Fruit fly (Drosophila melanogaster): Measurements from ENCODE around the gene CG5039.

The CG5039 gene

dm6 chr3R:25650417-25650816 is 28.1 kb upstream of the CG5039 start:
- TF ChIP-seq CG5204 (GFP tag; optimal IDR thresholded peaks at IDR 0.05) (no peak), Mnt (GFP tag; optimal IDR thresholded peaks at IDR 0.05) (no peak), CG11617 (GFP tag; optimal IDR thresholded peaks at IDR 0.05) (no peak), cic (GFP tag; optimal IDR thresholded peaks at IDR 0.05) (no peak), Hr96 (GFP tag; optimal IDR thresholded peaks at IDR 0.05) (no peak), CG12768 (GFP tag; optimal IDR thresholded peaks at IDR 0.05) (no peak), toe (GFP tag; optimal IDR thresholded peaks at IDR 0.05) (no peak), tj (GFP tag; optimal IDR thresholded peaks at IDR 0.05) (no peak)

dm6 chr3R:25651414-25651813 is 27.1 kb upstream of the CG5039 start:
- TF ChIP-seq CG14711 (tag; optimal IDR thresholded peaks at IDR 0.05), result peak; percentile 37
- TF ChIP-seq CG5204 (GFP tag; optimal IDR thresholded peaks at IDR 0.05), result no peak
- peak; percentile 44 for TF ChIP-seq bab1 (GFP tag; optimal IDR thresholded peaks at IDR 0.05)

dm6 chr3R:25652066-25652720 is 26.3 kb upstream of the CG5039 start:
- TF ChIP-seq cic (GFP tag; optimal IDR thresholded peaks at IDR 0.05) (peak; percentile 51), pad (GFP tag; optimal IDR thresholded peaks at IDR 0.05) (peak; percentile 25), tj (GFP tag; optimal IDR thresholded peaks at IDR 0.05) (peak; percentile 87), cnc (optimal IDR thresholded peaks at IDR 0.05) (no peak), CG7101 (tag; optimal IDR thresholded peaks at IDR 0.05) (no peak), CG14711 (tag; optimal IDR thresholded peaks at IDR 0.05) (no peak), CG33017 (tag; optimal IDR thresholded peaks at IDR 0.05) (peak; percentile 20), bab1 (GFP tag; optimal IDR thresholded peaks at IDR 0.05) (peak; percentile 46), CG12768 (GFP tag; optimal IDR thresholded peaks at IDR 0.05) (peak; percentile 66), ovo (GFP tag; optimal IDR thresholded peaks at IDR 0.05) (peak; percentile 12), kay (GFP tag; ENCODE audit: borderline replicate concordance) (peak; percentile 86)

- TF ChIP-seq cnc (optimal IDR thresholded peaks at IDR 0.05), result no peak
- TF ChIP-seq CG5204 (GFP tag; optimal IDR thresholded peaks at IDR 0.05), result no peak
- TF ChIP-seq Mnt (GFP tag; optimal IDR thresholded peaks at IDR 0.05), result no peak
- TF ChIP-seq CG7101 (tag; optimal IDR thresholded peaks at IDR 0.05), result no peak
- TF ChIP-seq toe (GFP tag; optimal IDR thresholded peaks at IDR 0.05), result no peak
- TF ChIP-seq Crg-1 (GFP tag; optimal IDR thresholded peaks at IDR 0.05), result no peak
- no peak for TF ChIP-seq tj (GFP tag; optimal IDR thresholded peaks at IDR 0.05)
- TF ChIP-seq kay (GFP tag; ENCODE audit: borderline replicate concordance), result no peak
- no peak for TF ChIP-seq Clk (GFP tag; optimal IDR thresholded peaks at IDR 0.05)
- TF ChIP-seq ovo (GFP tag; optimal IDR thresholded peaks at IDR 0.05), result no peak
Measured at dm6 chr3R:25659857-25660417, 18.5 kb upstream of the CG5039 start.

- TF ChIP-seq ovo (GFP tag; optimal IDR thresholded peaks at IDR 0.05) (peak; percentile 24), bab1 (GFP tag; optimal IDR thresholded peaks at IDR 0.05) (no peak), CG11617 (GFP tag; optimal IDR thresholded peaks at IDR 0.05) (peak; percentile 4), Clk (GFP tag; optimal IDR thresholded peaks at IDR 0.05) (no peak)
Measured at dm6 chr3R:25660985-25661530, 17.4 kb upstream of the CG5039 start, which contains the start of gene Tnks. Gene Tnks (minus strand): TSS chr3R:25661286.

dm6 chr3R:25661531-25662193 is 16.8 kb upstream of the CG5039 start, which contains the start of gene RASSF8:
Gene RASSF8 (plus strand): TSS chr3R:25661795.
- TF ChIP-seq toe (GFP tag; optimal IDR thresholded peaks at IDR 0.05) (peak; percentile 69), cnc (optimal IDR thresholded peaks at IDR 0.05) (no peak), Clk (GFP tag; optimal IDR thresholded peaks at IDR 0.05) (no peak), CG7045 (GFP tag; optimal IDR thresholded peaks at IDR 0.05) (peak; percentile 12), CG1620 (GFP tag; optimal IDR thresholded peaks at IDR 0.05) (peak; percentile 29), Hr96 (GFP tag; optimal IDR thresholded peaks at IDR 0.05) (peak; percentile 49), pad (GFP tag; optimal IDR thresholded peaks at IDR 0.05) (no peak), cic (GFP tag; optimal IDR thresholded peaks at IDR 0.05) (no peak), Mnt (GFP tag; optimal IDR thresholded peaks at IDR 0.05) (peak; percentile 42), kay (GFP tag; ENCODE audit: borderline replicate concordance) (no peak), CG5204 (GFP tag; optimal IDR thresholded peaks at IDR 0.05) (peak; percentile 74), bab1 (GFP tag; optimal IDR thresholded peaks at IDR 0.05) (peak; percentile 54), tj (GFP tag; optimal IDR thresholded peaks at IDR 0.05) (no peak)

dm6 chr3R:25662358-25662757 is 16.1 kb upstream of the CG5039 start:
- no peak for TF ChIP-seq ovo (GFP tag; optimal IDR thresholded peaks at IDR 0.05)
- no peak for TF ChIP-seq CG33017 (tag; optimal IDR thresholded peaks at IDR 0.05)
- TF ChIP-seq Hr96 (GFP tag; optimal IDR thresholded peaks at IDR 0.05), result no peak
- TF ChIP-seq CG12768 (GFP tag; optimal IDR thresholded peaks at IDR 0.05), result no peak
- no peak for TF ChIP-seq CG5204 (GFP tag; optimal IDR thresholded peaks at IDR 0.05)
- no peak for TF ChIP-seq kay (GFP tag; ENCODE audit: borderline replicate concordance)
- no peak for TF ChIP-seq Clk (GFP tag; optimal IDR thresholded peaks at IDR 0.05)
- no peak for TF ChIP-seq cnc (optimal IDR thresholded peaks at IDR 0.05)
- TF ChIP-seq cic (GFP tag; optimal IDR thresholded peaks at IDR 0.05), result no peak
- TF ChIP-seq Mnt (GFP tag; optimal IDR thresholded peaks at IDR 0.05), result no peak
- TF ChIP-seq CG7101 (tag; optimal IDR thresholded peaks at IDR 0.05), result no peak
- no peak for TF ChIP-seq tj (GFP tag; optimal IDR thresholded peaks at IDR 0.05)
- TF ChIP-seq pad (GFP tag; optimal IDR thresholded peaks at IDR 0.05), result no peak
- TF ChIP-seq CG1620 (GFP tag; optimal IDR thresholded peaks at IDR 0.05), result no peak
- TF ChIP-seq bab1 (GFP tag; optimal IDR thresholded peaks at IDR 0.05), result no peak
- no peak for TF ChIP-seq CG14711 (tag; optimal IDR thresholded peaks at IDR 0.05)
